Fruit fly (Drosophila melanogaster): ENCODE results near the gene Noc1.

Noc1 gene

dm6 chr3L:11096195-11096908 is 21.8 kb downstream of the Noc1 start, which contains the start of the genes CG46439, Iyd and CG33947:
TSS of gene CG46439 (minus strand) at chr3L:11096245.
TSS of gene Iyd (minus strand) at chr3L:11096245.
TSS of gene CG33947 (plus strand) at chr3L:11096496.
- peak; percentile 21 to 41 for TF ChIP-seq foxo (GFP tag; optimal IDR thresholded peaks at IDR 0.05)
- no peak for TF ChIP-seq ey (GFP tag; optimal IDR thresholded peaks at IDR 0.05)
- TF ChIP-seq CG32264 (GFP tag; optimal IDR thresholded peaks at IDR 0.05): peak; percentile 67
- TF ChIP-seq sage (GFP tag; optimal IDR thresholded peaks at IDR 0.05): peak; percentile 80
- no peak for TF ChIP-seq dsf (GFP tag; optimal IDR thresholded peaks at IDR 0.05; ENCODE audit: borderline replicate concordance)
- TF ChIP-seq dl (GFP tag; optimal IDR thresholded peaks at IDR 0.05; ENCODE audit: insufficient read depth in 1 of 2, partially characterized antibody in 2 of 2): no peak
- TF ChIP-seq Abd-B (GFP tag; optimal IDR thresholded peaks at IDR 0.05): no peak
- no peak for TF ChIP-seq CG9705 (GFP tag; optimal IDR thresholded peaks at IDR 0.05)
- TF ChIP-seq woc (GFP tag; optimal IDR thresholded peaks at IDR 0.05): peak; percentile 16
- TF ChIP-seq fru (GFP tag; optimal IDR thresholded peaks at IDR 0.05): peak; percentile 50
- TF ChIP-seq CrebA (GFP tag; optimal IDR thresholded peaks at IDR 0.05; ENCODE audit: borderline replicate concordance): no peak
- peak; percentile 7 for TF ChIP-seq Myc (optimal IDR thresholded peaks at IDR 0.05)
- TF ChIP-seq br (GFP tag; optimal IDR thresholded peaks at IDR 0.05): peak; percentile 43
- no peak for TF ChIP-seq Hr78 (GFP tag; optimal IDR thresholded peaks at IDR 0.05)
- no peak for TF ChIP-seq OdsH (GFP tag; optimal IDR thresholded peaks at IDR 0.05)
- peak; percentile 40 for TF ChIP-seq Dif (GFP tag; optimal IDR thresholded peaks at IDR 0.05; ENCODE audit: partially characterized antibody)
- no peak for TF ChIP-seq N (GFP tag; optimal IDR thresholded peaks at IDR 0.05)
- peak; percentile 49 for TF ChIP-seq Hnf4 (GFP tag; optimal IDR thresholded peaks at IDR 0.05)
- peak; percentile 78 for TF ChIP-seq brk (GFP tag; optimal IDR thresholded peaks at IDR 0.05)
- peak; percentile 75 for TF ChIP-seq Vsx2 (GFP tag; optimal IDR thresholded peaks at IDR 0.05; ENCODE audit: partially characterized antibody)
- no peak for TF ChIP-seq jim (GFP tag; optimal IDR thresholded peaks at IDR 0.05)
- no peak for TF ChIP-seq Hr83 (GFP tag; optimal IDR thresholded peaks at IDR 0.05; ENCODE audit: poor library complexity, severe bottlenecking)
- peak; percentile 23 for TF ChIP-seq HLH106 (tag; optimal IDR thresholded peaks at IDR 0.05)
- no peak for TF ChIP-seq Dfd (GFP tag; optimal IDR thresholded peaks at IDR 0.05)
- TF ChIP-seq rgr (GFP tag; optimal IDR thresholded peaks at IDR 0.05): peak; percentile 16
- peak; percentile 54 for TF ChIP-seq psq (GFP tag; optimal IDR thresholded peaks at IDR 0.05)
- no peak for TF ChIP-seq GATAd (GFP tag; optimal IDR thresholded peaks at IDR 0.05)
- peak; percentile 53 for TF ChIP-seq Sp1 (GFP tag; optimal IDR thresholded peaks at IDR 0.05)
- TF ChIP-seq tai (GFP tag; optimal IDR thresholded peaks at IDR 0.05): no peak
- no peak for TF ChIP-seq pan (optimal IDR thresholded peaks at IDR 0.05)
- no peak for TF ChIP-seq usp (GFP tag; optimal IDR thresholded peaks at IDR 0.05)
- no peak for TF ChIP-seq Rel (GFP tag; optimal IDR thresholded peaks at IDR 0.05)
- peak; percentile 90 for TF ChIP-seq Rel (tag; optimal IDR thresholded peaks at IDR 0.05)
- TF ChIP-seq h (GFP tag; optimal IDR thresholded peaks at IDR 0.05): peak; percentile 43
- no peak for TF ChIP-seq dmrt93B (GFP tag; optimal IDR thresholded peaks at IDR 0.05)
- no peak for TF ChIP-seq sv (GFP tag; optimal IDR thresholded peaks at IDR 0.05)
- TF ChIP-seq Jra (GFP tag; optimal IDR thresholded peaks at IDR 0.05): peak; percentile 34
- no peak for TF ChIP-seq lola (GFP tag; optimal IDR thresholded peaks at IDR 0.05)
- no peak for TF ChIP-seq Mio (GFP tag; optimal IDR thresholded peaks at IDR 0.05)

DNA sequence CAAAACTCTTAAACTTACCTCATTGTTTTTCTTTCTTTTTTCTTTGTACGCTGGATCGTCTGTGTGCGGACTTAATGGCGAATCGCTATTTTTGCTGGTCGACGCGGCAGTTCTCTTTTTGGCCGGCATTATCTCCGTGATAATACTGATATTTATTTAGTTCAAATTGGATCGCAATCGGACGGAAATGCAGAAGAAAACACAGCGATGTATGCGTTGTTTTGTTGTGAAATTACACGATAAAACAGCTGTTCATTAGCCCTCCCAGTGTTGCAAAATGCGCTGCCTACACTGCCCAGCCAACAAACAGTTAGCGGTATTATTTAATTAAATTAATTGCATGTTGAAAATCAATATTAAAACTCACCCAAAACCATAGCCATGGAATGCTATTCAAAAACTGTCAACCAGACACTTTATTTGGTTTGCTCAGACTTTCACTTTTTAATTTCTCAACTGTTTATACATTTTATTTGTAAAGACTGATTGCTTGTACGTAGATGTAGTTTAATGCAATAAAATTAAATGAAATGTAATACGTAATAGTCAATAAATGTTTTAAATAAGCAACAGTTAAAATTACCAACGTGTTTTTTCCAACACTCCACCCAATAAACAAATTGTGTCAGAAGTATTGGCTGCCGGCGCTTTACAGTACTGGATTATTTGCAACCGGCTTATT is 23.6 kb downstream of the Noc1 start, which contains the start of the genes Irbp18 and APP-BP1:
Irbp18 (minus strand) TSS at position 205 of the 682 bp plus-strand sequence.
APP-BP1 (plus strand) TSS at position 431 of the 682 bp plus-strand sequence.
- TF ChIP-seq jim (GFP tag; optimal IDR thresholded peaks at IDR 0.05) (no peak), psq (GFP tag; optimal IDR thresholded peaks at IDR 0.05) (peak; percentile 91), Myc (optimal IDR thresholded peaks at IDR 0.05) (peak; percentile 47), Mio (GFP tag; optimal IDR thresholded peaks at IDR 0.05) (peak; percentile 39), woc (GFP tag; optimal IDR thresholded peaks at IDR 0.05) (peak; percentile 89), Sp1 (GFP tag; optimal IDR thresholded peaks at IDR 0.05) (peak; percentile 93), Hr78 (GFP tag; optimal IDR thresholded peaks at IDR 0.05) (no peak), GATAd (GFP tag; optimal IDR thresholded peaks at IDR 0.05) (peak; percentile 81), OdsH (GFP tag; optimal IDR thresholded peaks at IDR 0.05) (peak; percentile 94), dl (GFP tag; optimal IDR thresholded peaks at IDR 0.05; ENCODE audit: insufficient read depth in 1 of 2, partially characterized antibody in 2 of 2) (no peak), Vsx2 (GFP tag; optimal IDR thresholded peaks at IDR 0.05; ENCODE audit: partially characterized antibody) (no peak), CG9705 (GFP tag; optimal IDR thresholded peaks at IDR 0.05) (peak; percentile 85), h (GFP tag; optimal IDR thresholded peaks at IDR 0.05) (peak; percentile 96), Dif (GFP tag; optimal IDR thresholded peaks at IDR 0.05; ENCODE audit: partially characterized antibody) (no peak), dmrt93B (GFP tag; optimal IDR thresholded peaks at IDR 0.05) (peak; percentile 86), sv (GFP tag; optimal IDR thresholded peaks at IDR 0.05) (peak; percentile 97), CrebA (GFP tag; optimal IDR thresholded peaks at IDR 0.05; ENCODE audit: borderline replicate concordance) (no peak), ey (GFP tag; optimal IDR thresholded peaks at IDR 0.05) (peak; percentile 95), lola (GFP tag; optimal IDR thresholded peaks at IDR 0.05) (no peak), N (GFP tag; optimal IDR thresholded peaks at IDR 0.05) (no peak), Jra (GFP tag; optimal IDR thresholded peaks at IDR 0.05) (peak; percentile 93), HLH106 (tag; optimal IDR thresholded peaks at IDR 0.05) (peak; percentile 92), Hr83 (GFP tag; optimal IDR thresholded peaks at IDR 0.05; ENCODE audit: poor library complexity, severe bottlenecking) (peak; percentile 82), brk (GFP tag; optimal IDR thresholded peaks at IDR 0.05) (peak; percentile 88), pan (optimal IDR thresholded peaks at IDR 0.05) (no peak), rgr (GFP tag; optimal IDR thresholded peaks at IDR 0.05) (peak; percentile 95), foxo (GFP tag; optimal IDR thresholded peaks at IDR 0.05) (peak; percentile 79 to 96), usp (GFP tag; optimal IDR thresholded peaks at IDR 0.05) (no peak), fru (GFP tag; optimal IDR thresholded peaks at IDR 0.05) (peak; percentile 96), CG32264 (GFP tag; optimal IDR thresholded peaks at IDR 0.05) (peak; percentile 88), Hnf4 (GFP tag; optimal IDR thresholded peaks at IDR 0.05) (peak; percentile 92), br (GFP tag; optimal IDR thresholded peaks at IDR 0.05) (peak; percentile 95), sage (GFP tag; optimal IDR thresholded peaks at IDR 0.05) (peak; percentile 87), dsf (GFP tag; optimal IDR thresholded peaks at IDR 0.05; ENCODE audit: borderline replicate concordance) (peak; percentile 80), Rel (GFP tag; optimal IDR thresholded peaks at IDR 0.05) (peak; percentile 70), Rel (tag; optimal IDR thresholded peaks at IDR 0.05) (peak; percentile 71), Abd-B (GFP tag; optimal IDR thresholded peaks at IDR 0.05) (no peak), Dfd (GFP tag; optimal IDR thresholded peaks at IDR 0.05) (no peak)

Data from whole organism, wandering third instar larva.